Fruit fly (Drosophila melanogaster) Kc167 (cell line): Measurements from ENCODE around the gene CG13962.

ENCODE experiments used
- Myc ChIP-seq: fragments of >200 bp; optimal IDR thresholded peaks from 2 replicates; lab custom pipeline; 2017; ENCODE audit warnings: missing external identifiers
- Sin3A ChIP-seq: fragments of >200 bp; optimal IDR thresholded peaks from 2 replicates; lab custom pipeline; 2018; ENCODE audit warnings: missing external identifiers
- h ChIP-seq: fragments of >200 bp; optimal IDR thresholded peaks from 3 replicates; lab custom pipeline; 2018; ENCODE audit warnings: missing external identifiers
- insv ChIP-seq: fragments of >200 bp; optimal IDR thresholded peaks from 3 replicates; lab custom pipeline; 2018; ENCODE audit warnings: missing external identifiers
- psq ChIP-seq: fragments of >200 bp; optimal IDR thresholded peaks from 2 replicates; lab custom pipeline; 2017; ENCODE audit warnings: missing external identifiers
- ttk ChIP-seq: sonication (Bioruptor generic); optimal IDR thresholded peaks from 2 replicates; lab custom pipeline; 2017; ENCODE audit warnings: missing external identifiers

The CG13962 gene

dm6 chr2L:19809515-19810049, 4.8 kb downstream of the CG13962 start:
- no peak for TF ChIP-seq Sin3A
- TF ChIP-seq insv: no peak
- no peak for TF ChIP-seq h
- no peak for TF ChIP-seq ttk (lab: Kevin White, UChicago)
- no peak for TF ChIP-seq Myc
- TF ChIP-seq psq (lab: Kevin White, UChicago): no peak

DNA sequence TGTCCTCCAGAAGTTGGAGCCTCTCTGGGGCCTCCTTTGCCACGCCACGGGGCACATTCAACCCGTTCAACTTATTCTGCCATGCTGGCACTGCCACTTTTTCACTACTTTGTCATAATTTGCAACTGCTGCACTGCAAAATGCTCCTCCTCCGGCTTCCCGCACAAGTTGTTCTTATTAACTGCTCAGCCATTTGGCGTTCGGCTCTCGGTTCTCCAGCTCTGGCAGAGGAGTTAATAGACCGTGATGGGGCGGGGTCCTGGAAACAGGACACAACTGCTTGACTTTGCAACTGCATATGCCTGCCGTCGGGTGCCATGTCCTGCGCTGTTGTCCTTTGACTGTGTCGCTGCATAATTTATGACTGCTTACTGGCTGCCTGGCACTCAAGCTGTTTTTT, 9.3 kb downstream of the CG13962 start:
- no peak for TF ChIP-seq Sin3A
- TF ChIP-seq Myc: no peak
- no peak for TF ChIP-seq insv
- no peak for TF ChIP-seq ttk (lab: Kevin White, UChicago)
- no peak for TF ChIP-seq h
- no peak for TF ChIP-seq psq (lab: Kevin White, UChicago)

dm6 chr2L:19801951-19802612, 12.2 kb downstream of the CG13962 start:
- TF ChIP-seq insv: no peak

DNA sequence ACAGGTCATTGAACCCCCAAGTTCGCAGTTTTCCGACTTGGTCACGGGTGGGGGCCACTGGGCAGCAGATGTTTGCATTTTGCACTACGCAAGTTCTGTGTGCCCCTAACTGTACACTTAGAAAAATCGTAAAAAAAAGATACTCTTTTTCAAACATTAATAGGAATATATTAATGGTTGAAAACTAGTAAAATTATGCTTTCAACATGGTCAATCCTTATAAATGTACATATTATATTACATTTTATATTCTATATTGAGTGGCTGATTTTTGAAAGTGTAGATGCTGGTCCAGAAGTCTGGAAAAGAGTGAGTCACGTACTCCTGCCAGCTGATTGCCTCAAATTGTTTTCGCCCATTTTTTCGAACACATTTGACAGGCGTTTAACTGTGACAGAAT, 13.6 kb downstream of the CG13962 start:
- TF ChIP-seq Sin3A (no peak), h (no peak), insv (no peak), psq (lab: Kevin White, UChicago) (no peak), Myc (no peak), ttk (lab: Kevin White, UChicago) (no peak)

dm6 chr2L:19799940-19800339, 14.4 kb downstream of the CG13962 start:
- TF ChIP-seq Myc (no peak), Sin3A (no peak)

dm6 chr2L:19796111-19796451, 18.3 kb downstream of the CG13962 start, which contains the start of gene sick:
TSS of gene sick (plus strand) at chr2L:19796365.
- TF ChIP-seq psq (lab: Kevin White, UChicago): no peak
- TF ChIP-seq ttk (lab: Kevin White, UChicago): no peak
- no peak for TF ChIP-seq Sin3A
- TF ChIP-seq insv: no peak
- no peak for TF ChIP-seq Myc
- no peak for TF ChIP-seq h

dm6 chr2L:19795320-19796110, 18.8 kb downstream of the CG13962 start:
- TF ChIP-seq ttk (lab: Kevin White, UChicago): no peak
- no peak for TF ChIP-seq insv
- TF ChIP-seq Sin3A: no peak
- TF ChIP-seq psq (lab: Kevin White, UChicago): no peak
- TF ChIP-seq Myc: no peak
- no peak for TF ChIP-seq h

- TF ChIP-seq Sin3A: no peak
- TF ChIP-seq h: no peak
These were observed 22.7 kb downstream of the CG13962 start, which contains the start of the genes CdGAPr and CG10466 for dm6 chr2L:19791321-19792281. TSS of gene CdGAPr (minus strand) at chr2L:19791882. TSS of gene CG10466 (plus strand) at chr2L:19792104.

DNA sequence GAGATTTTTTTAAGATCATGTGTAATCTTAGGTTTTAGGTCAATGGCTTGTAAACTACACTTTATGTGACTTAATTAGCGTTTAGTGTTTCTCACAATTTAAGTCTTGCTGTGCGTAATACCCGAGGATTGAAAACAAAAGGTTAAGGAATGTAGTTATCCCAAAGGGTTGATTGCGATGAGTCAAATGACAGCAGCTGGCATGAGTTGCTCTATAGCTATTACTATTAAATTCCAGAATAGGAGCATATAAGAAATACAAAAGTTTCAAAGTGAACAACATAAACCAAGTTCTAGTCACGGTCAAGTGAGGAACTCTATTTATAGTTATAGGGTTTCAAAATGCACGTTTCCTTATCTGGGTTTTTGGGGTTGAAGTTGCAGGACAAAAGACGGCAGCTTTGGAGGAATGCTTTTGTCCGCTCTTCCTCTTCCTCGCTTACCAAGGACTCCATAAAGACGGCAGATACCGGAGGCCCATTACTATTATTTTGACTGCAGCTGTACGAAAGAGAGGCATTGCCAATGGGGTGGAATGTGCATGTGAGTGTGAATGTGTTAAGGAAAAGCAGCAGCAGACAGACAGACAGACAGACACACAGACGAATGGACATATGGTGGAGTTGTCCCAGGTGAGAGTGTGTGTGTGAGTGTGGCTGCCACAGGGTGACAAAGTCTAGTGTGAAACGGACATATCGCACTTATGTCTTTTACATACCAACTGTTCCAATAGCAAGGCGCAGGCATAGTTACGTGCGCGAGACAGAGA, 23.6 kb downstream of the CG13962 start:
- TF ChIP-seq insv (no peak), h (no peak), ttk (lab: Kevin White, UChicago) (no peak), Sin3A (no peak), psq (lab: Kevin White, UChicago) (no peak), Myc (no peak)

dm6 chr2L:19788735-19789134, 25.6 kb downstream of the CG13962 start:
- no peak for TF ChIP-seq psq (lab: Kevin White, UChicago)
- TF ChIP-seq Myc: no peak
- no peak for TF ChIP-seq insv
- no peak for TF ChIP-seq ttk (lab: Kevin White, UChicago)
- no peak for TF ChIP-seq h
- TF ChIP-seq Sin3A: no peak

DNA sequence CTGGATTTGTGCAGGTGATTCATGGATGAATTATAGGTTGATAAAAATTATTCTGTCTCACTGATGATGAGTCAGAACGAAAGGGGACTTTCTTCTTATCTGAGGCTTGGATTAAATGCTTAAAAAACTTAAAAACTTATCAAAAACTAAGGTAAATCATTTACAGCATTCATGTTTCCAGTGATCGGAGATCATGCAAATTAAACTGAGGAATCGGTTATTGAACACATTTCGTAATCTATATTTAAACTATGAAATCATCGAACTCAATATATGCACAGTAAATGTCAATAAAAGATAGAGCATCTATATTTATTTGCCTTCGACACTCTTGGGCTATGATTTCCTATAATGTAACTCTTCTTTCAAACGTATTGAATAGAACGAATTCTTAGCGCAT, 26.4 kb downstream of the CG13962 start:
- TF ChIP-seq Myc (no peak), Sin3A (no peak), ttk (lab: Kevin White, UChicago) (no peak), psq (lab: Kevin White, UChicago) (no peak), insv (no peak), h (no peak)

DNA sequence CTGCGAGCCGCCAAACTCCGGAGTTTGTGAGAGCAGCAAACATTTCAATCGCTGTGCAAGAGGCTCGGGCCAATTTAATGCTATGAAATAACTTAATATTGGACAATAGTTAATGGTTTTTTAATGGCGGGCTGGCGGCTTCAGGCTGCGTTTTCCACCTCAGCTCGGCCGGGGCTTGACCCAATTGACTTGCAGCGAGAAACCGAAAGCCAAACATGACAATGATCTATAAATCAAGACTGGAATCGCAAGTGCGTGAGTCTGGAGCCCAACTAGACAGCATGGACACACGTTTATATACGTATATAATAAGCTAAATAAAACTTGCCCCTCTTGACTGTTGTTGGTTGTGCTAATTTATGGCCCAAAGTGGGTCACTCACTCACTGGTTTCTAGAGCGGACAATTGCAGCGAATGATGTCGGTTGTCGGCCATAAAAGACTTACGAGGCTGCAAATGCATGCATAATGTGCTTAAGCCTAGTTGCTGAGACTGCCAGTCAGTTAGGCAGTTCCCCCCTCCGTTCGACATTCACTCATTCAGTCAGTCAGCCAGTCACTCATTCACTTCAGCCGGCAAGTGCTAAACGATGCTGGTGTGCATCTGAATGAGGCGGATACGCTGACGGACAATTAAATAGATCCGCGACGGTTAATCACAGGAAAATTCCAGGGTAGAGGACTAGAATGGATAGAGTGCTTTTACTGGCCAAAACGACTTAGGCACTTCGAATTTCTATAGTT, 29.3 kb downstream of the CG13962 start:
- TF ChIP-seq Myc: no peak
- no peak for TF ChIP-seq ttk (lab: Kevin White, UChicago)
- no peak for TF ChIP-seq insv
- no peak for TF ChIP-seq psq (lab: Kevin White, UChicago)
- TF ChIP-seq Sin3A: no peak
- no peak for TF ChIP-seq h
